Worm (Caenorhabditis elegans) whole organism, late embryonic: Measurements from ENCODE around the gene H41C03.2.

Experiments used
- K09A11.1 ChIP-seq: sonication (generic microtip); optimal IDR thresholded peaks from 2 replicates; lab custom pipeline; 2017; ENCODE audit warnings: antibody characterized with exemption, mild to moderate bottlenecking, missing genetic modification characterization, missing compliant biosample characterization; ENCODE audit not compliant: insufficient read depth
- ceh-31 ChIP-seq: sonication (generic microtip); optimal IDR thresholded peaks from 2 replicates; lab custom pipeline; 2016; ENCODE audit warnings: missing genetic modification characterization, missing compliant biosample characterization
- eyg-1 ChIP-seq: sonication (generic microtip); optimal IDR thresholded peaks from 2 replicates; lab custom pipeline; 2016; ENCODE audit warnings: missing genotype, missing genetic modification characterization, missing compliant biosample characterization
- hlh-15 ChIP-seq: sonication (generic microtip); optimal IDR thresholded peaks from 2 replicates; lab custom pipeline; 2016; ENCODE audit warnings: missing genetic modification characterization, missing compliant biosample characterization
- hlh-8 ChIP-seq: sonication (generic microtip); optimal IDR thresholded peaks from 2 replicates; lab custom pipeline; 2016; ENCODE audit warnings: missing genotype, missing genetic modification characterization, missing compliant biosample characterization
- lin-11 ChIP-seq: fragments of 200-800 bp; sonication (Bioruptor generic); optimal IDR thresholded peaks from 2 replicates; lab custom pipeline; 2018; ENCODE audit warnings: mild to moderate bottlenecking, missing genetic modification characterization, missing compliant biosample characterization
- nhr-11 ChIP-seq: fragments of 150-350 bp; optimal IDR thresholded peaks from 2 replicates; lab custom pipeline; 2014; ENCODE audit warnings: missing biosample characterization, missing genetic modification characterization
- npax-4 ChIP-seq: sonication (generic microtip); optimal IDR thresholded peaks from 2 replicates; lab custom pipeline; 2016; ENCODE audit warnings: missing genetic modification characterization, missing compliant biosample characterization
- pqm-1 ChIP-seq: sonication (generic microtip); optimal IDR thresholded peaks from 2 replicates; lab custom pipeline; 2016; ENCODE audit warnings: missing genetic modification characterization, missing compliant biosample characterization
- sox-2 ChIP-seq: fragments of 200-800 bp; sonication (Bioruptor generic); IDR thresholded peaks from 2 replicates; pipeline ENCODE4 v1.3.6; 2022; ENCODE audit warnings: missing genetic modification reagents, missing genetic modification characterization, missing compliant biosample characterization
- unc-55 ChIP-seq: sonication (generic microtip); optimal IDR thresholded peaks from 2 replicates; lab custom pipeline; 2017; ENCODE audit warnings: missing biosample characterization, missing genetic modification reagents, missing genetic modification characterization

DNA sequence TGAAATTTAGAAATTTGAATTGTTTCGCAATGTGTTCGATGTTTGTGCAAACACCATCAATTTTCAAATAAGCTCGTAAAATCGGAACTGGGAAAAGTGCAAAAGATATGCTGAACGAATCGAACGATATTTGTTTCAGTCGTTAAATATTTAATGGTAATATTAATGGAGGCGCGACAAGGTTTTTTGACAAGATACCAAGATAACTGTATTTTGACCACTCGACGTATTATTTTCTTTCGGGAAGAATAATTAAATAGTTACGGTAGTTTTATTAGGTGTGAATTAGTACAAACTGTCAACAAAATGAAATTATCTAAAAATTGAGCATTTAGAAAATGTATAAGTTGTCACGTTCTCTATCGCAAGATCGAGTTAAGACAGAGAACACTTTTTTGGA lies 47.6 kb downstream of the H41C03.2 start:
- TF ChIP-seq sox-2 (GFP tag; lab: Robert Waterston, UW): no peak
- no peak for TF ChIP-seq unc-55
- TF ChIP-seq pqm-1 (tag; lab: Kevin White, UChicago): no peak
- TF ChIP-seq lin-11 (tag; lab: Kevin White, UChicago): no peak
- no peak for TF ChIP-seq hlh-15 (tag; lab: Kevin White, UChicago)
- no peak for TF ChIP-seq eyg-1 (tag; lab: Kevin White, UChicago)
- TF ChIP-seq ceh-31 (tag; lab: Kevin White, UChicago): no peak
- no peak for TF ChIP-seq hlh-8 (tag; lab: Kevin White, UChicago)
- TF ChIP-seq nhr-11: no peak
- TF ChIP-seq npax-4 (tag; lab: Kevin White, UChicago): no peak
- no peak for TF ChIP-seq K09A11.1 (tag; lab: Kevin White, UChicago)
